Fruit fly (Drosophila melanogaster) whole organism, embryonic: ENCODE data around the gene CG32371.

Source experiments
- Atf6 ChIP-seq: fragments of 200-800 bp; sonication (Bioruptor generic); IDR thresholded peaks from 2 replicates; pipeline ENCODE4 v1.3.6; 2022; ENCODE audit warnings: missing biosample characterization, missing genetic modification characterization
- C15 ChIP-seq: fragments of 200-800 bp; sonication (Bioruptor generic); IDR thresholded peaks from 3 replicates; pipeline ENCODE4 v1.3.6; 2022; ENCODE audit warnings: missing biosample characterization, missing genetic modification characterization
- CG10321 ChIP-seq: fragments of 200-800 bp; sonication (Bioruptor generic); IDR thresholded peaks from 2 replicates; pipeline ENCODE4 v1.3.6; 2022; ENCODE audit warnings: missing biosample characterization, missing genetic modification characterization
- CG11398 ChIP-seq: fragments of 200-800 bp; sonication (Bioruptor generic); optimal IDR thresholded peaks from 2 replicates; lab custom pipeline; 2016; ENCODE audit warnings: missing biosample characterization, missing genetic modification characterization
- CG12659 ChIP-seq: fragments of 200-800 bp; sonication (Bioruptor generic); optimal IDR thresholded peaks from 3 replicates; lab custom pipeline; 2017; ENCODE audit warnings: mild to moderate bottlenecking, missing biosample characterization, missing genetic modification reagents, missing genetic modification characterization
- CG12942 ChIP-seq: fragments of 200-800 bp; sonication (Bioruptor generic); optimal IDR thresholded peaks from 3 replicates; lab custom pipeline; 2016; ENCODE audit warnings: missing biosample characterization, missing genetic modification characterization
- CG14710 ChIP-seq: fragments of 200-800 bp; sonication (Bioruptor generic); optimal IDR thresholded peaks from 3 replicates; lab custom pipeline; 2019; ENCODE audit warnings: missing biosample characterization, mild to moderate bottlenecking, missing genetic modification characterization, moderate library complexity
- CG14860 ChIP-seq: fragments of 200-800 bp; sonication (Bioruptor generic); IDR thresholded peaks from 3 replicates; pipeline ENCODE4 v1.3.6; 2022; ENCODE audit warnings: missing biosample characterization, missing genetic modification characterization; ENCODE audit not compliant: partially characterized antibody
- CG17186 ChIP-seq: fragments of 200-800 bp; sonication (Bioruptor generic); optimal IDR thresholded peaks from 3 replicates; lab custom pipeline; 2017; ENCODE audit warnings: missing biosample characterization, missing genetic modification reagents, missing genetic modification characterization
- CG17328 ChIP-seq: fragments of 200-800 bp; sonication (Bioruptor generic); IDR thresholded peaks from 2 replicates; pipeline ENCODE4 v1.3.6; 2022; ENCODE audit warnings: missing biosample characterization, missing genetic modification characterization
- CG17359 ChIP-seq: fragments of 200-800 bp; sonication (Bioruptor generic); optimal IDR thresholded peaks from 3 replicates; lab custom pipeline; 2018; ENCODE audit warnings: missing biosample characterization, mild to moderate bottlenecking, missing genetic modification characterization, moderate library complexity
- CG18764 ChIP-seq: fragments of 200-800 bp; sonication (Bioruptor generic); optimal IDR thresholded peaks from 3 replicates; lab custom pipeline; 2016; ENCODE audit warnings: missing biosample characterization, missing genetic modification characterization
- CG32772 ChIP-seq: fragments of 200-800 bp; sonication (Bioruptor generic); IDR thresholded peaks from 2 replicates; pipeline ENCODE4 v1.3.6; 2022; ENCODE audit warnings: missing biosample characterization, missing genetic modification characterization
- CG3281 ChIP-seq: fragments of 200-800 bp; sonication (Bioruptor generic); optimal IDR thresholded peaks from 3 replicates; lab custom pipeline; 2017; ENCODE audit warnings: missing biosample characterization, mild to moderate bottlenecking, missing genetic modification characterization
- CG34224 ChIP-seq: fragments of 200-800 bp; sonication (Bioruptor generic); IDR thresholded peaks from 3 replicates; pipeline ENCODE4 v1.3.6; 2022; ENCODE audit warnings: missing biosample characterization, missing genetic modification characterization; ENCODE audit not compliant: partially characterized antibody
- CG3995 ChIP-seq: fragments of 200-800 bp; sonication (Bioruptor generic); optimal IDR thresholded peaks from 3 replicates; lab custom pipeline; 2016; ENCODE audit warnings: missing biosample characterization, missing genetic modification characterization
- CG43689 ChIP-seq: fragments of 200-800 bp; sonication (Bioruptor generic); IDR thresholded peaks from 2 replicates; pipeline ENCODE4 v1.3.6; 2022; ENCODE audit warnings: missing biosample characterization, missing genetic modification characterization
- CG6654 ChIP-seq: fragments of 200-800 bp; sonication (Bioruptor generic); optimal IDR thresholded peaks from 2 replicates; lab custom pipeline; 2017; ENCODE audit warnings: missing biosample characterization, mild to moderate bottlenecking, missing genetic modification characterization
- CG7357 ChIP-seq: fragments of 200-800 bp; sonication (Bioruptor generic); IDR thresholded peaks from 3 replicates; pipeline ENCODE4 v1.3.6; 2022; ENCODE audit warnings: missing biosample characterization, missing genetic modification characterization
- CG7372 ChIP-seq: fragments of 200-800 bp; sonication (Bioruptor generic); IDR thresholded peaks from 2 replicates; pipeline ENCODE4 v1.3.6; 2022; ENCODE audit warnings: missing biosample characterization, missing genetic modification characterization
- CG7963 ChIP-seq: fragments of 200-800 bp; sonication (Bioruptor generic); IDR thresholded peaks from 3 replicates; pipeline ENCODE4 v1.3.6; 2022; ENCODE audit warnings: missing biosample characterization, missing genetic modification characterization; ENCODE audit not compliant: partially characterized antibody
- CG8290 ChIP-seq, 3 experiments: fragments of 200-800 bp; sonication (Bioruptor generic); optimal IDR thresholded peaks; 2 replicates each; lab custom pipeline; 2016 to 2019; ENCODE audit warnings: missing biosample characterization in 3 of 3, missing genetic modification characterization in 3 of 3, mild to moderate bottlenecking in 2 of 3, moderate library complexity in 1 of 3
- D19B ChIP-seq: fragments of 200-800 bp; sonication (Bioruptor generic); optimal IDR thresholded peaks from 2 replicates; lab custom pipeline; 2017; ENCODE audit warnings: missing biosample characterization, mild to moderate bottlenecking, missing genetic modification characterization
- Deaf1 ChIP-seq: fragments of 200-800 bp; optimal IDR thresholded peaks from 3 replicates; lab custom pipeline; 2019; ENCODE audit warnings: missing biosample characterization, mild to moderate bottlenecking, missing genetic modification characterization, moderate library complexity
- HLH54F ChIP-seq: fragments of 200-800 bp; sonication (Bioruptor generic); optimal IDR thresholded peaks from 3 replicates; lab custom pipeline; 2016; ENCODE audit warnings: missing biosample characterization, missing genetic modification characterization
- Hand ChIP-seq: fragments of 200-800 bp; sonication (Bioruptor generic); optimal IDR thresholded peaks from 2 replicates; lab custom pipeline; 2017; ENCODE audit warnings: mild to moderate bottlenecking, missing biosample characterization, missing genetic modification reagents, missing genetic modification characterization
- Lim3 ChIP-seq: fragments of 200-800 bp; sonication (Bioruptor generic); IDR thresholded peaks from 2 replicates; pipeline ENCODE4 v1.3.6; 2022; ENCODE audit warnings: missing biosample characterization, missing genetic modification characterization
- Neu2 ChIP-seq: fragments of 200-800 bp; sonication (Bioruptor generic); optimal IDR thresholded peaks from 3 replicates; lab custom pipeline; 2016; ENCODE audit warnings: missing biosample characterization, missing genetic modification characterization, borderline replicate concordance
- Sin3A ChIP-seq: fragments of >200 bp; optimal IDR thresholded peaks from 2 replicates; lab custom pipeline; 2018
- ac ChIP-seq: fragments of 200-800 bp; sonication (Bioruptor generic); optimal IDR thresholded peaks from 3 replicates; lab custom pipeline; 2017; ENCODE audit warnings: missing biosample characterization, mild to moderate bottlenecking, missing genetic modification characterization
- aop ChIP-seq: fragments of 200-800 bp; sonication (Bioruptor generic); IDR thresholded peaks from 2 replicates; pipeline ENCODE4 v1.3.6; 2022; ENCODE audit warnings: missing biosample characterization, missing genetic modification characterization
- cg ChIP-seq: fragments of 200-800 bp; sonication (Bioruptor generic); optimal IDR thresholded peaks from 3 replicates; lab custom pipeline; 2019; ENCODE audit warnings: missing biosample characterization, mild to moderate bottlenecking, missing genetic modification characterization, moderate library complexity
- croc ChIP-seq: fragments of 200-800 bp; sonication (Bioruptor generic); conservative IDR thresholded peaks from 3 replicates; pipeline ENCODE4 v1.3.6; 2022; ENCODE audit warnings: missing biosample characterization, missing genetic modification characterization
- dysf ChIP-seq: fragments of 200-800 bp; sonication (Bioruptor generic); IDR thresholded peaks from 3 replicates; pipeline ENCODE4 v1.3.6; 2022; ENCODE audit warnings: missing biosample characterization, missing genetic modification characterization
- fu2 ChIP-seq: fragments of 200-800 bp; sonication (Bioruptor generic); optimal IDR thresholded peaks from 2 replicates; lab custom pipeline; 2016; ENCODE audit warnings: missing biosample characterization, missing genetic modification characterization
- gcm ChIP-seq: fragments of 200-800 bp; sonication (Bioruptor generic); optimal IDR thresholded peaks from 2 replicates; lab custom pipeline; 2019; ENCODE audit warnings: missing biosample characterization, mild to moderate bottlenecking, missing genetic modification characterization, moderate library complexity
- gsb ChIP-seq: fragments of 200-800 bp; sonication (Bioruptor generic); IDR thresholded peaks from 2 replicates; pipeline ENCODE4 v1.3.6; 2022; ENCODE audit warnings: missing biosample characterization, missing genetic modification characterization
- jigr1 ChIP-seq: fragments of 200-800 bp; sonication (Bioruptor generic); IDR thresholded peaks from 3 replicates; pipeline ENCODE4 v1.3.6; 2022; ENCODE audit warnings: missing biosample characterization, missing genetic modification characterization
- nerfin-1 ChIP-seq: fragments of 200-800 bp; sonication (Bioruptor generic); optimal IDR thresholded peaks from 3 replicates; lab custom pipeline; 2019; ENCODE audit warnings: missing biosample characterization, mild to moderate bottlenecking, missing genetic modification characterization, moderate library complexity
- odd ChIP-seq: fragments of 200-800 bp; sonication (Bioruptor generic); optimal IDR thresholded peaks from 2 replicates; lab custom pipeline; 2017; ENCODE audit warnings: missing biosample characterization, mild to moderate bottlenecking, missing genetic modification characterization
- pb ChIP-seq: fragments of 200-800 bp; sonication (Bioruptor generic); optimal IDR thresholded peaks from 3 replicates; lab custom pipeline; 2016; ENCODE audit warnings: missing biosample characterization, missing genetic modification characterization
- sc ChIP-seq, 3 experiments: fragments of >200 bp in 2 of 3; fragments of 200-800 bp in 1 of 3; sonication (Bioruptor generic) in 1 of 3; optimal IDR thresholded peaks; 2 replicates in 2 of 3; 3 replicates in 1 of 3; lab custom pipeline; 2017; ENCODE audit warnings: mild to moderate bottlenecking in 1 of 3, missing biosample characterization in 1 of 3, missing genetic modification characterization in 1 of 3, missing genetic modification reagents in 1 of 3
- shn ChIP-seq: fragments of 200-800 bp; sonication (Bioruptor generic); optimal IDR thresholded peaks from 3 replicates; lab custom pipeline; 2016; ENCODE audit warnings: missing biosample characterization, missing genetic modification characterization
- slou ChIP-seq: fragments of 200-800 bp; sonication (Bioruptor generic); optimal IDR thresholded peaks from 3 replicates; lab custom pipeline; 2016; ENCODE audit warnings: missing biosample characterization, missing genetic modification characterization
- slp2 ChIP-seq: fragments of 200-800 bp; sonication (Bioruptor generic); optimal IDR thresholded peaks from 2 replicates; lab custom pipeline; 2016; ENCODE audit warnings: missing biosample characterization, missing genetic modification characterization
- sug ChIP-seq: fragments of 200-800 bp; optimal IDR thresholded peaks from 2 replicates; lab custom pipeline; 2019; ENCODE audit warnings: missing biosample characterization, mild to moderate bottlenecking, missing genetic modification characterization, moderate library complexity
- tna ChIP-seq: fragments of 200-800 bp; sonication (Bioruptor generic); IDR thresholded peaks from 2 replicates; pipeline ENCODE4 v1.3.6; 2022; ENCODE audit warnings: missing biosample characterization, missing genetic modification characterization; ENCODE audit not compliant: partially characterized antibody
- trem ChIP-seq: fragments of 200-800 bp; optimal IDR thresholded peaks from 3 replicates; lab custom pipeline; 2019; ENCODE audit warnings: missing biosample characterization, mild to moderate bottlenecking, missing genetic modification characterization, moderate library complexity
- ttk ChIP-seq: fragments of 200-800 bp; sonication (Bioruptor generic); IDR thresholded peaks from 2 replicates; pipeline ENCODE4 v2.1.2; 2022; ENCODE audit warnings: missing biosample characterization, missing genetic modification characterization

Gene CG32371

dm6 chr3L:7809289-7810099 is 41.3 kb upstream of the CG32371 start, which contains the start of gene CG32369 (continued):
- TF ChIP-seq CG17359, result peak; percentile 10
- TF ChIP-seq CG11398 (GFP tag; lab: Kevin White, UChicago), result no peak
- TF ChIP-seq pb, result no peak
- no peak for TF ChIP-seq slou
- TF ChIP-seq gcm (GFP tag; lab: Kevin White, UChicago), result no peak
- TF ChIP-seq CG17328 (GFP tag; lab: Robert Waterston, UW), result peak; percentile 38; the same call in 1 of the 2 replicates
- peak; percentile 42 for TF ChIP-seq cg (GFP tag; lab: Kevin White, UChicago)
- no peak for TF ChIP-seq Lim3
- TF ChIP-seq jigr1 (GFP tag; lab: Robert Waterston, UW), result no peak
- no peak for TF ChIP-seq CG14710 (tag; lab: Kevin White, UChicago)
- no peak for TF ChIP-seq D19B
- no peak for TF ChIP-seq trem (tag; lab: Kevin White, UChicago)
- TF ChIP-seq CG3281, result peak; percentile 50
- TF ChIP-seq C15 (GFP tag; lab: Robert Waterston, UW), result peak; percentile 44; the same call in 1 of the 3 replicates
- TF ChIP-seq nerfin-1 (tag; lab: Kevin White, UChicago), result no peak
- no peak for TF ChIP-seq fu2 (GFP tag; lab: Kevin White, UChicago)
- TF ChIP-seq Hand (GFP tag; lab: Kevin White, UChicago), result peak; percentile 51
- no peak for TF ChIP-seq CG12659 (GFP tag; lab: Kevin White, UChicago)
- no peak for TF ChIP-seq Deaf1 (tag; lab: Kevin White, UChicago)
- peak; percentile 30; the same call in 1 of the 2 replicates for TF ChIP-seq CG7372
- peak; percentile 18 for TF ChIP-seq sug (tag; lab: Kevin White, UChicago)
- no peak; the same call in 2 of the 3 replicates for TF ChIP-seq dysf
- no peak for TF ChIP-seq CG3995 (GFP tag; lab: Kevin White, UChicago)
- no peak for TF ChIP-seq CG7357 (GFP tag; lab: Robert Waterston, UW)
- TF ChIP-seq CG10321, result peak; percentile 52
- TF ChIP-seq gsb (GFP tag; lab: Robert Waterston, UW), result no peak
- TF ChIP-seq tna (GFP tag; lab: Robert Waterston, UW), result peak; percentile 14
- TF ChIP-seq CG6654 (GFP tag; lab: Kevin White, UChicago), result no peak
- peak; percentile 20 for TF ChIP-seq HLH54F (GFP tag; lab: Kevin White, UChicago)
- TF ChIP-seq aop (GFP tag; lab: Robert Waterston, UW), result no peak
- TF ChIP-seq CG32772 (GFP tag; lab: Robert Waterston, UW), result 0 out of 2 replicates have a peak, but pooled peaks have one; percentile 15
- no peak for TF ChIP-seq CG12942
- TF ChIP-seq Atf6 (GFP tag; lab: Robert Waterston, UW), result peak; percentile 61
- no peak for TF ChIP-seq CG8290 (GFP tag; optimal IDR thresholded peaks at IDR 0.05; lab: Kevin White, UChicago)
- no peak for TF ChIP-seq CG8290 (tag; optimal IDR thresholded peaks at IDR 0.05; lab: Kevin White, UChicago)
- no peak for TF ChIP-seq sc (optimal IDR thresholded peaks at IDR 0.05; lab: Kevin White, UChicago)
- no peak for TF ChIP-seq sc (GFP tag; optimal IDR thresholded peaks at IDR 0.05; lab: Kevin White, UChicago)
- TF ChIP-seq odd (GFP tag; lab: Kevin White, UChicago), result peak; percentile 30
- no peak for TF ChIP-seq slp2 (GFP tag; lab: Kevin White, UChicago)
- no peak for TF ChIP-seq ttk (GFP tag; lab: Robert Waterston, UW)
- TF ChIP-seq Sin3A (lab: Kevin White, UChicago), result no peak
- no peak for TF ChIP-seq Neu2 (GFP tag; lab: Kevin White, UChicago)
- TF ChIP-seq CG34224 (GFP tag; lab: Robert Waterston, UW), result peak; percentile 62; the same call in 2 of the 3 replicates
- no peak for TF ChIP-seq croc (GFP tag; lab: Robert Waterston, UW)
- no peak for TF ChIP-seq shn (GFP tag; lab: Kevin White, UChicago)
- no peak for TF ChIP-seq CG17186 (GFP tag; lab: Kevin White, UChicago)
- no peak for TF ChIP-seq CG18764
- TF ChIP-seq CG7963, result 0 out of 3 replicates have a peak, but pooled peaks have one; percentile 25
- TF ChIP-seq CG14860 (GFP tag; lab: Robert Waterston, UW), result no peak
- no peak for TF ChIP-seq ac (GFP tag; lab: Kevin White, UChicago)
- no peak for TF ChIP-seq CG43689 (GFP tag; lab: Robert Waterston, UW)
